Worm (Caenorhabditis elegans) whole organism, late embryonic: ENCODE data around the gene clec-36.

Experiments used
- F13H6.1 ChIP-seq: sonication (generic microtip); optimal IDR thresholded peaks from 2 replicates; lab custom pipeline; 2016; ENCODE audit warnings: missing genetic modification characterization, missing compliant biosample characterization
- ama-1 ChIP-seq: fragments of 150-350 bp; optimal IDR thresholded peaks from 2 replicates; lab custom pipeline; 2014
- ceh-30 ChIP-seq: fragments of 150-350 bp; optimal IDR thresholded peaks from 2 replicates; lab custom pipeline; 2014; ENCODE audit warnings: missing biosample characterization, missing genetic modification characterization
- ceh-48 ChIP-seq: sonication (generic microtip); optimal IDR thresholded peaks from 2 replicates; lab custom pipeline; 2016; ENCODE audit warnings: missing genetic modification characterization, inconsistent platforms, missing compliant biosample characterization
- fkh-10 ChIP-seq: fragments of 150-350 bp; optimal IDR thresholded peaks from 2 replicates; lab custom pipeline; 2014; ENCODE audit warnings: missing biosample characterization, missing genetic modification reagents, missing genetic modification characterization
- hlh-6 ChIP-seq: sonication (generic microtip); optimal IDR thresholded peaks from 2 replicates; lab custom pipeline; 2016; ENCODE audit warnings: missing genotype, missing genetic modification characterization, missing compliant biosample characterization
- nfya-1 ChIP-seq: sonication (generic microtip); optimal IDR thresholded peaks from 2 replicates; lab custom pipeline; 2017; ENCODE audit warnings: missing genetic modification characterization, mild to moderate bottlenecking, missing compliant biosample characterization, antibody characterized with exemption, moderate library complexity
- odd-2 ChIP-seq: sonication (generic microtip); optimal IDR thresholded peaks from 2 replicates; lab custom pipeline; 2017; ENCODE audit warnings: antibody characterized with exemption, mild to moderate bottlenecking, missing genetic modification characterization, missing compliant biosample characterization
- pha-4 ChIP-seq: fragments of 150-350 bp; optimal IDR thresholded peaks from 2 replicates; lab custom pipeline; 2018; ENCODE audit warnings: missing biosample characterization, missing genetic modification reagents, missing genetic modification characterization
- unc-3 ChIP-seq, 2 experiments: fragments of 200-800 bp in 1 of 2; sonication (Bioruptor generic) in 1 of 2; sonication (generic microtip) in 1 of 2; conservative IDR thresholded peaks in 1 of 2; optimal IDR thresholded peaks in 1 of 2; 2 replicates each; pipeline versions ENCODE4 v1.3.6 to Lab custom; 2016 to 2022; ENCODE audit warnings: missing compliant biosample characterization in 2 of 2, missing genetic modification characterization in 2 of 2, missing genetic modification reagents in 1 of 2
- unc-86 ChIP-seq: sonication (generic microtip); optimal IDR thresholded peaks from 2 replicates; lab custom pipeline; 2016; ENCODE audit warnings: missing genetic modification characterization, missing compliant biosample characterization

DNA sequence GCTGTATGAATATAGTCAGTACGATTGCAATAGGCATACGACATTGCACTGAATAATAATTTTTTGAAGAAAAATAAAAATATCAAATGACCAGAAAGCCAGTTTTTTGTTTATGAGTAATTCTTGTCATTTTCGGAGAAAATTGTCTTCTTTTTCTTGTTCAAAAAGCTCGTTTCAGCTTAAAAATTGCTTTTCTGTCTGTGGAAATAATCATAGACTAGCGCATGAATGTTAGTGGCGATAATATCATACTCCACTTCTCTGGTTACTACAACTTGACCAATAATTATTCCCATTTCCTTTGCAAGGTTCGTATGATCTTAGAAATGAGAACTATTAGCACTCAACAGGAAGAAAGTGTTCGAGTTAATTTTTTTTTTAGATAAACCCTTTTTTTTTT is 20.9 kb downstream of the clec-36 start, which contains the start of gene srh-216:
- TF ChIP-seq F13H6.1 (tag; lab: Kevin White, UChicago) (no peak), hlh-6 (tag; lab: Kevin White, UChicago) (no peak), ceh-30 (tag; lab: Kevin White, UChicago) (no peak), nfya-1 (tag; lab: Kevin White, UChicago) (no peak), ama-1 (lab: Kevin White, UChicago) (no peak), unc-86 (tag; lab: Kevin White, UChicago) (no peak), pha-4 (tag; lab: Kevin White, UChicago) (no peak), fkh-10 (GFP tag; lab: Kevin White, UChicago) (no peak), unc-3 (GFP tag; conservative IDR thresholded peaks at IDR 0.05; lab: Robert Waterston, UW) (no peak), unc-3 (tag; optimal IDR thresholded peaks at IDR 0.05; lab: Kevin White, UChicago) (no peak), odd-2 (tag; lab: Kevin White, UChicago) (no peak), ceh-48 (tag; lab: Kevin White, UChicago) (no peak)
